Worm (Caenorhabditis elegans) whole organism, L2 larva: ENCODE measurements around the gene F43G6.4.
A peak's percentile ranks its signal among the peaks of the same experiment; 100 is the strongest.

Experiments used
- R02D3.7 ChIP-seq: fragments of 150-350 bp; optimal IDR thresholded peaks from 2 replicates; lab custom pipeline; 2014; ENCODE audit warnings: missing biosample characterization, missing genetic modification characterization
- Y55F3AM.14 ChIP-seq: fragments of 200-800 bp; sonication (Bioruptor generic); optimal IDR thresholded peaks from 2 replicates; lab custom pipeline; 2018; ENCODE audit warnings: mild to moderate bottlenecking, missing genetic modification characterization, missing compliant biosample characterization
- alr-1 ChIP-seq: fragments of 150-350 bp; optimal IDR thresholded peaks from 2 replicates; lab custom pipeline; 2014; ENCODE audit warnings: missing biosample characterization, missing genetic modification characterization
- ama-1 ChIP-seq: fragments of 150-350 bp; optimal IDR thresholded peaks from 2 replicates; lab custom pipeline; 2018; ENCODE audit warnings: inconsistent platforms
- blmp-1 ChIP-seq: sonication (generic microtip); optimal IDR thresholded peaks from 2 replicates; lab custom pipeline; 2017; ENCODE audit warnings: missing genetic modification characterization, mild to moderate bottlenecking, missing compliant biosample characterization, antibody characterized with exemption, moderate library complexity; ENCODE audit not compliant: insufficient read depth
- ceh-16 ChIP-seq: fragments of 150-350 bp; optimal IDR thresholded peaks from 2 replicates; lab custom pipeline; 2014; ENCODE audit warnings: missing biosample characterization, missing genetic modification characterization
- ceh-82 ChIP-seq: fragments of 150-350 bp; optimal IDR thresholded peaks from 2 replicates; lab custom pipeline; 2014; ENCODE audit warnings: missing biosample characterization, missing genetic modification characterization
- crh-2 ChIP-seq: sonication (generic microtip); optimal IDR thresholded peaks from 2 replicates; lab custom pipeline; 2017; ENCODE audit warnings: missing biosample characterization, missing genetic modification characterization
- dmd-4 ChIP-seq: sonication (generic microtip); optimal IDR thresholded peaks from 2 replicates; lab custom pipeline; 2017; ENCODE audit warnings: missing biosample characterization, missing genetic modification characterization
- fos-1 ChIP-seq: fragments of 150-350 bp; optimal IDR thresholded peaks from 2 replicates; lab custom pipeline; 2014; ENCODE audit warnings: missing biosample characterization, missing genetic modification characterization
- lin-11 ChIP-seq: fragments of 150-350 bp; sonication (generic microtip); optimal IDR thresholded peaks from 2 replicates; lab custom pipeline; 2014; ENCODE audit warnings: missing biosample characterization, missing genetic modification characterization, inconsistent platforms, mixed read lengths
- lin-39 ChIP-seq: fragments of 150-350 bp; optimal IDR thresholded peaks from 2 replicates; lab custom pipeline; 2014; ENCODE audit warnings: missing biosample characterization, missing genetic modification reagents, missing genetic modification characterization
- lsy-2 ChIP-seq, 2 experiments: fragments of 150-350 bp in 1 of 2; sonication (generic microtip) in 1 of 2; optimal IDR thresholded peaks; 2 replicates each; lab custom pipeline; 2014 to 2017; ENCODE audit warnings: missing biosample characterization in 2 of 2, missing genetic modification characterization in 2 of 2
- mdl-1 ChIP-seq, 2 experiments: fragments of 150-350 bp in 1 of 2; sonication (generic microtip) in 1 of 2; optimal IDR thresholded peaks; 2 replicates each; lab custom pipeline; 2017; ENCODE audit warnings: missing biosample characterization in 2 of 2, missing genetic modification characterization in 2 of 2
- nhr-11 ChIP-seq: fragments of 150-350 bp; optimal IDR thresholded peaks from 2 replicates; lab custom pipeline; 2014; ENCODE audit warnings: missing biosample characterization, missing genetic modification characterization
- nhr-21 ChIP-seq: fragments of 150-350 bp; optimal IDR thresholded peaks from 2 replicates; lab custom pipeline; 2014; ENCODE audit warnings: missing biosample characterization, missing genetic modification characterization
- nhr-23 ChIP-seq: fragments of 150-350 bp; optimal IDR thresholded peaks from 2 replicates; lab custom pipeline; 2014; ENCODE audit warnings: missing biosample characterization, missing genetic modification reagents, missing genetic modification characterization
- nhr-6 ChIP-seq: fragments of 150-350 bp; optimal IDR thresholded peaks from 2 replicates; lab custom pipeline; 2014; ENCODE audit warnings: missing biosample characterization, missing genetic modification characterization
- nhr-77 ChIP-seq: fragments of 150-350 bp; optimal IDR thresholded peaks from 2 replicates; lab custom pipeline; 2014; ENCODE audit warnings: missing biosample characterization, missing genetic modification characterization
- sem-4 ChIP-seq: fragments of 150-350 bp; optimal IDR thresholded peaks from 2 replicates; lab custom pipeline; 2014; ENCODE audit warnings: missing biosample characterization, missing genetic modification reagents, missing genetic modification characterization
- sma-9 ChIP-seq, 2 experiments: fragments of 150-350 bp in 1 of 2; sonication (generic microtip) in 1 of 2; optimal IDR thresholded peaks; 2 replicates each; lab custom pipeline; 2014 to 2016; ENCODE audit warnings: missing genetic modification characterization in 2 of 2, mild to moderate bottlenecking in 1 of 2, missing biosample characterization in 1 of 2, missing compliant biosample characterization in 1 of 2, missing genetic modification reagents in 1 of 2, moderate library complexity in 1 of 2
- snpc-4 ChIP-seq: fragments of 150-350 bp; optimal IDR thresholded peaks from 2 replicates; lab custom pipeline; 2014; ENCODE audit warnings: missing biosample characterization, missing genetic modification characterization
- unc-39 ChIP-seq: fragments of 150-350 bp; optimal IDR thresholded peaks from 2 replicates; lab custom pipeline; 2014; ENCODE audit warnings: missing biosample characterization, missing genetic modification characterization
- unc-55 ChIP-seq: fragments of 150-350 bp; sonication (generic microtip); optimal IDR thresholded peaks from 3 replicates; lab custom pipeline; 2014; ENCODE audit warnings: missing biosample characterization, missing genetic modification reagents, missing genetic modification characterization
- zag-1 ChIP-seq: fragments of 150-350 bp; optimal IDR thresholded peaks from 2 replicates; lab custom pipeline; 2014; ENCODE audit warnings: missing biosample characterization, missing genetic modification characterization
- ztf-1 ChIP-seq: fragments of 200-800 bp; sonication (Bioruptor generic); conservative IDR thresholded peaks from 2 replicates; pipeline ENCODE4 v1.3.6; 2022; ENCODE audit warnings: missing genetic modification characterization, missing compliant biosample characterization
- ztf-11 ChIP-seq: sonication (generic microtip); optimal IDR thresholded peaks from 2 replicates; lab custom pipeline; 2017; ENCODE audit warnings: missing biosample characterization, missing genetic modification characterization

F43G6.4 gene

ce11 chrII:11844984-11845383, 54.4 kb downstream of the F43G6.4 start:
- TF ChIP-seq lin-11 (tag; lab: Kevin White, UChicago) (no peak), nhr-6 (tag; lab: Kevin White, UChicago) (no peak), unc-55 (GFP tag; lab: Kevin White, UChicago) (no peak), zag-1 (tag; lab: Kevin White, UChicago) (no peak), nhr-77 (tag; lab: Kevin White, UChicago) (no peak), sem-4 (no peak), unc-39 (tag; lab: Kevin White, UChicago) (no peak), ama-1 (lab: Kevin White, UChicago) (no peak), dmd-4 (tag; lab: Kevin White, UChicago) (no peak), ztf-1 (GFP tag; lab: Robert Waterston, UW) (no peak), fos-1 (tag; lab: Kevin White, UChicago) (no peak), mdl-1 (tag; optimal IDR thresholded peaks at IDR 0.05; lab: Kevin White, UChicago) (no peak), R02D3.7 (tag; lab: Kevin White, UChicago) (no peak), nhr-11 (no peak), alr-1 (no peak)
- TF ChIP-seq, all 48 proteins: peak for 0

- TF ChIP-seq mdl-1 (tag; optimal IDR thresholded peaks at IDR 0.05; lab: Kevin White, UChicago) (no peak), ceh-82 (tag; lab: Kevin White, UChicago) (no peak), Y55F3AM.14 (no peak), ama-1 (lab: Kevin White, UChicago) (peak; percentile 57), lsy-2 (tag; optimal IDR thresholded peaks at IDR 0.05; lab: Kevin White, UChicago) (no peak), lin-39 (tag; lab: Kevin White, UChicago) (no peak), nhr-21 (peak; percentile 52), snpc-4 (tag; lab: Kevin White, UChicago) (peak; percentile 18), fos-1 (tag; lab: Kevin White, UChicago) (no peak), crh-2 (no peak), nhr-23 (tag; lab: Kevin White, UChicago) (no peak), ztf-11 (tag; lab: Kevin White, UChicago) (no peak), unc-39 (tag; lab: Kevin White, UChicago) (no peak), ceh-16 (tag; lab: Kevin White, UChicago) (no peak), zag-1 (tag; lab: Kevin White, UChicago) (no peak), sma-9 (GFP tag; optimal IDR thresholded peaks at IDR 0.05; lab: Kevin White, UChicago) (no peak), sma-9 (tag; optimal IDR thresholded peaks at IDR 0.05; lab: Kevin White, UChicago) (no peak), dmd-4 (tag; lab: Kevin White, UChicago) (no peak), blmp-1 (tag; lab: Kevin White, UChicago) (no peak), sem-4 (no peak)
- TF ChIP-seq, all 48 proteins: peak for 3
These were observed 55.4 kb downstream of the F43G6.4 start for ce11 chrII:11845954-11846353.
